Worm (Caenorhabditis elegans) whole organism, L2 larva: Measurements from ENCODE around the gene srw-15.

ENCODE experiments used
- C34F6.9 ChIP-seq: fragments of 150-350 bp; optimal IDR thresholded peaks from 2 replicates; lab custom pipeline; 2014; ENCODE audit warnings: missing biosample characterization, missing genetic modification characterization
- R02D3.7 ChIP-seq: fragments of 150-350 bp; optimal IDR thresholded peaks from 2 replicates; lab custom pipeline; 2014; ENCODE audit warnings: missing biosample characterization, missing genetic modification characterization
- Y55F3AM.14 ChIP-seq: fragments of 200-800 bp; sonication (Bioruptor generic); optimal IDR thresholded peaks from 2 replicates; lab custom pipeline; 2018; ENCODE audit warnings: mild to moderate bottlenecking, missing genetic modification characterization, missing compliant biosample characterization
- ZK546.5 ChIP-seq: sonication (generic microtip); optimal IDR thresholded peaks from 2 replicates; lab custom pipeline; 2017; ENCODE audit warnings: missing biosample characterization, missing genetic modification characterization
- alr-1 ChIP-seq: fragments of 150-350 bp; optimal IDR thresholded peaks from 2 replicates; lab custom pipeline; 2014; ENCODE audit warnings: missing biosample characterization, missing genetic modification characterization
- aly-2 ChIP-seq: fragments of 150-350 bp; optimal IDR thresholded peaks from 2 replicates; lab custom pipeline; 2014; ENCODE audit warnings: missing biosample characterization, missing genetic modification characterization
- ama-1 ChIP-seq: fragments of 150-350 bp; optimal IDR thresholded peaks from 2 replicates; lab custom pipeline; 2018; ENCODE audit warnings: inconsistent platforms
- blmp-1 ChIP-seq: sonication (generic microtip); optimal IDR thresholded peaks from 2 replicates; lab custom pipeline; 2017; ENCODE audit warnings: missing genetic modification characterization, mild to moderate bottlenecking, missing compliant biosample characterization, antibody characterized with exemption, moderate library complexity; ENCODE audit not compliant: insufficient read depth
- crh-2 ChIP-seq: sonication (generic microtip); optimal IDR thresholded peaks from 2 replicates; lab custom pipeline; 2017; ENCODE audit warnings: missing biosample characterization, missing genetic modification characterization
- dmd-4 ChIP-seq: sonication (generic microtip); optimal IDR thresholded peaks from 2 replicates; lab custom pipeline; 2017; ENCODE audit warnings: missing biosample characterization, missing genetic modification characterization
- egl-27 ChIP-seq: sonication (generic microtip); optimal IDR thresholded peaks from 3 replicates; lab custom pipeline; 2017; ENCODE audit warnings: missing biosample characterization, missing genetic modification reagents, missing genetic modification characterization
- elt-1 ChIP-seq: fragments of 150-350 bp; optimal IDR thresholded peaks from 2 replicates; lab custom pipeline; 2014; ENCODE audit warnings: missing biosample characterization, missing genetic modification characterization
- fos-1 ChIP-seq: fragments of 150-350 bp; optimal IDR thresholded peaks from 2 replicates; lab custom pipeline; 2014; ENCODE audit warnings: missing biosample characterization, missing genetic modification characterization
- gmeb-1 ChIP-seq: fragments of 150-350 bp; optimal IDR thresholded peaks from 2 replicates; lab custom pipeline; 2014; ENCODE audit warnings: missing biosample characterization, missing genetic modification characterization
- lin-11 ChIP-seq: fragments of 150-350 bp; sonication (generic microtip); optimal IDR thresholded peaks from 2 replicates; lab custom pipeline; 2014; ENCODE audit warnings: missing biosample characterization, missing genetic modification characterization, inconsistent platforms, mixed read lengths
- lin-13 ChIP-seq: fragments of 150-350 bp; optimal IDR thresholded peaks from 2 replicates; lab custom pipeline; 2014; ENCODE audit warnings: missing biosample characterization, missing genetic modification reagents, missing genetic modification characterization
- lsy-2 ChIP-seq, 2 experiments: fragments of 150-350 bp in 1 of 2; sonication (generic microtip) in 1 of 2; optimal IDR thresholded peaks; 2 replicates each; lab custom pipeline; 2014 to 2017; ENCODE audit warnings: missing biosample characterization in 2 of 2, missing genetic modification characterization in 2 of 2
- mab-5 ChIP-seq: fragments of 150-350 bp; optimal IDR thresholded peaks from 2 replicates; lab custom pipeline; 2014; ENCODE audit warnings: missing biosample characterization, missing genetic modification characterization
- mbf-1 ChIP-seq: sonication (generic microtip); optimal IDR thresholded peaks from 2 replicates; lab custom pipeline; 2017; ENCODE audit warnings: missing biosample characterization, missing genetic modification characterization
- nhr-11 ChIP-seq: fragments of 150-350 bp; optimal IDR thresholded peaks from 2 replicates; lab custom pipeline; 2014; ENCODE audit warnings: missing biosample characterization, missing genetic modification characterization
- nhr-129 ChIP-seq: fragments of 150-350 bp; optimal IDR thresholded peaks from 2 replicates; lab custom pipeline; 2014; ENCODE audit warnings: missing biosample characterization, missing genetic modification characterization
- nhr-21 ChIP-seq: fragments of 150-350 bp; optimal IDR thresholded peaks from 2 replicates; lab custom pipeline; 2014; ENCODE audit warnings: missing biosample characterization, missing genetic modification characterization
- nhr-23 ChIP-seq: fragments of 150-350 bp; optimal IDR thresholded peaks from 2 replicates; lab custom pipeline; 2014; ENCODE audit warnings: missing biosample characterization, missing genetic modification reagents, missing genetic modification characterization
- nhr-25 ChIP-seq: fragments of 150-350 bp; sonication (generic microtip); optimal IDR thresholded peaks from 3 replicates; lab custom pipeline; 2014; ENCODE audit warnings: missing biosample characterization, missing genetic modification characterization
- nhr-6 ChIP-seq: fragments of 150-350 bp; optimal IDR thresholded peaks from 2 replicates; lab custom pipeline; 2014; ENCODE audit warnings: missing biosample characterization, missing genetic modification characterization
- sem-4 ChIP-seq: fragments of 150-350 bp; optimal IDR thresholded peaks from 2 replicates; lab custom pipeline; 2014; ENCODE audit warnings: missing biosample characterization, missing genetic modification reagents, missing genetic modification characterization
- skn-1 ChIP-seq: sonication (generic microtip); optimal IDR thresholded peaks from 2 replicates; lab custom pipeline; 2017; ENCODE audit warnings: missing biosample characterization, missing genetic modification characterization
- sma-3 ChIP-seq: sonication (generic microtip); optimal IDR thresholded peaks from 2 replicates; lab custom pipeline; 2016; ENCODE audit warnings: missing genetic modification reagents, missing genetic modification characterization, missing compliant biosample characterization
- snpc-4 ChIP-seq: fragments of 150-350 bp; optimal IDR thresholded peaks from 2 replicates; lab custom pipeline; 2014; ENCODE audit warnings: missing biosample characterization, missing genetic modification characterization
- unc-39 ChIP-seq: fragments of 150-350 bp; optimal IDR thresholded peaks from 2 replicates; lab custom pipeline; 2014; ENCODE audit warnings: missing biosample characterization, missing genetic modification characterization
- zag-1 ChIP-seq: fragments of 150-350 bp; optimal IDR thresholded peaks from 2 replicates; lab custom pipeline; 2014; ENCODE audit warnings: missing biosample characterization, missing genetic modification characterization
- ztf-4 ChIP-seq: fragments of 150-350 bp; optimal IDR thresholded peaks from 2 replicates; lab custom pipeline; 2014; ENCODE audit warnings: missing biosample characterization, missing genetic modification characterization

srw-15 gene

DNA sequence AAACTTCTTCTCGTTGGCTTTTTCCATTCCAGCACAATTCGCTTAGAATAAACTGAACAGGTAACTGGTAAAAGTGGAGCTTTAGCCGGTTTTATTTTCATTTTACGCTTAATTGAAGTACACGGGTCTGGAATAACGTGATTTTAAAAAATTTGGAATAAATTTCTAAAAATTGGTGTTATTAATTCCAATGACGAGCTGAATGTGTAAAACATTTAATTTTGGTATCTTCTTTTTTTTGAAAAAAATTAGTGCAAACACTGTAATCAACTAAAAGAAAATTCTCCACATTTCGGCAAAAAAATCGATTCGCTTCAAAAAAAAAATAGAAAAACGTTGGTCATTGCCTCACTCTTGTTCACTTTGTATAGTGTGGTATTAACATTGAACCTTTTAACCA, 41.9 kb downstream of the srw-15 start, which contains the start of gene T10H4.4:
Gene T10H4.4, minus strand, starts transcription at position 101 of the 400 bp plus-strand sequence.
- no peak for TF ChIP-seq lin-13 (GFP tag; lab: Kevin White, UChicago)
- no peak for TF ChIP-seq lin-11 (tag; lab: Kevin White, UChicago)
- TF ChIP-seq aly-2 (tag; lab: Kevin White, UChicago): no peak
- no peak for TF ChIP-seq nhr-25 (tag; lab: Kevin White, UChicago)
- no peak for TF ChIP-seq unc-39
- TF ChIP-seq gmeb-1 (tag; lab: Kevin White, UChicago): no peak
- no peak for TF ChIP-seq sem-4 (tag; lab: Kevin White, UChicago)
- no peak for TF ChIP-seq crh-2 (tag; lab: Kevin White, UChicago)
- TF ChIP-seq alr-1 (tag; lab: Kevin White, UChicago): no peak
- TF ChIP-seq dmd-4: no peak
- no peak for TF ChIP-seq zag-1 (tag; lab: Kevin White, UChicago)

DNA sequence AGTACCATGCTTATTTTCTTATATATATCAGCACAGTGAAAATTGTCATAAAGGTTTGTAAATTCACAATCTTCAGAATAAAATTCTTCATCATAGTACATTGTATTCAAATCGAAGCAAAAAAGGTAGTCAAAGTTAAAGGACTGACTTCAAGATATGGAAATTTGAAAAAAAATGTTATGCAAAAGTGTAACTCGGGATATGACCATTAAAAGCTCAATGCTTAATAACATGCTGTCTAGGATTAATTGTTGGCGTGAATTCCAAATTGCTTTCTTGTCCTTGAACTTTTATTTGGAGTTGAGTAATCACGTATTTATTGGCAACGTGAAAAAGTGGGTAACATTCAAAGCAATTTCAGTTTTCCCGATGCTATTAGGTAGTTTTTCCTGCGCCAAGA, 44.4 kb downstream of the srw-15 start, which contains the start of gene srw-16:
Gene srw-16, minus strand, starts transcription at position 101 of the 400 bp plus-strand sequence.
- TF ChIP-seq ztf-4 (tag; lab: Kevin White, UChicago) (no peak), lsy-2 (tag; optimal IDR thresholded peaks at IDR 0.05; lab: Kevin White, UChicago) (no peak), skn-1 (tag; lab: Kevin White, UChicago) (no peak), nhr-129 (no peak), mab-5 (tag; lab: Kevin White, UChicago) (no peak), sma-3 (no peak), R02D3.7 (tag; lab: Kevin White, UChicago) (no peak), unc-39 (no peak), aly-2 (tag; lab: Kevin White, UChicago) (no peak), C34F6.9 (tag; lab: Kevin White, UChicago) (no peak), snpc-4 (tag; lab: Kevin White, UChicago) (no peak), sem-4 (tag; lab: Kevin White, UChicago) (no peak), ama-1 (lab: Kevin White, UChicago) (no peak), nhr-11 (tag; lab: Kevin White, UChicago) (no peak), egl-27 (tag; lab: Kevin White, UChicago) (no peak)

DNA sequence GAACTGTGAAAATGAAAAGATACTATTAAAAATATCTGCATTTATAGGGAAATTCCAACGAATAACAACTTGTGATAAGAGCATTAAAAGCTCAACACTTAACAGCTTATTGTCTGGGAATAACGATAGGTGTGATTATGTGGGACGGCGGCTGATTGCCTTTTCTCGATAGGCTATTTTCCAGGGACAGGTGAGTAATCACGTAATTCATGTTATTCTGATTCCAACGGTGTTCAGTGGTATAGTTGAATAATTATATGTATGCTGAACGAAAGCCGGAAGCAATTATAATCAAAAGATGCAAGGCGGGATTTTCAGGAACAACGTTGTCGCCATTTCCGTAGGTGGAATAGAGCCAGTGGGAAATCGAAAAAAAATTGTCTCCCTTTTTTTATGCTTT, 46.6 kb downstream of the srw-15 start, which contains the start of gene srw-17:
Gene srw-17, minus strand, starts transcription at position 101 of the 400 bp plus-strand sequence.
- TF ChIP-seq ZK546.5 (tag; lab: Kevin White, UChicago) (no peak), fos-1 (tag; lab: Kevin White, UChicago) (no peak), nhr-21 (tag; lab: Kevin White, UChicago) (no peak)

DNA sequence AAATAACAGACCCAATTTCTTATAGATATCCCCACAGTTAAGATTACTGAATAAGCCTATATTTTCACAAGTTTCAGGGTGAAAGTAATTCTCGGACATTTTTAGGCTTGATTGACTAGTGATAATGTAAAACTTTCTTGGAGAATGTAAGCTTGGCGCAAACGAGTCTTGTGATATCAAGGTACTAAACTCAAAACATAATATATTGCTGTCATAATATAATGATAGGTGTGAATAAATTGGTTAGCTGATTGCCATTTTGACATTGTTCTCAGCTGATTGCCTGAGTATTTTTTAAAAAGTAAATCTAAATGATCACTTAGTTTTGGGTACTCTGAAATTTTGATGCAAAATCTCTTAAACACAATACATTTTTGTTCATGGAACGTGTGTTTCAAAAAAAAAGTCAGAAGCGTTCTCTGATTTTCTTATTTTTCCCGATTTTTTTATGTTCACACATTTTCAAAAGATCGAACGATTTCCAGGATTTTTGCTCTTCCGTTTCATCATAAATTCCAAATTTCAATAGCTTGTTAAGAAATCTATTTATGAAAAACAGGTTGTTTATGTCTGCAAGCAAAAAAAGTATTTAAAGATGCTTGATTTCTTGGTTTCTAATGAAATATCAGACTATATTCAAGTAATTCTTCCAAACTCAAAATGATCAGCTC, 51.1 kb downstream of the srw-15 start, which contains the start of the genes srw-19 and srx-51:
Gene srw-19, minus strand, starts transcription at position 101 of the 671 bp plus-strand sequence.
Gene srx-51, plus strand, starts transcription at position 621 of the 671 bp plus-strand sequence.
- no peak for TF ChIP-seq fos-1 (tag; lab: Kevin White, UChicago)
- TF ChIP-seq R02D3.7 (tag; lab: Kevin White, UChicago): no peak
- TF ChIP-seq gmeb-1 (tag; lab: Kevin White, UChicago): no peak
- no peak for TF ChIP-seq nhr-6
- TF ChIP-seq mbf-1 (tag; lab: Kevin White, UChicago): no peak
- no peak for TF ChIP-seq Y55F3AM.14
- no peak for TF ChIP-seq elt-1 (tag; lab: Kevin White, UChicago)
- TF ChIP-seq nhr-129: no peak
- no peak for TF ChIP-seq blmp-1
- no peak for TF ChIP-seq nhr-23 (tag; lab: Kevin White, UChicago)
